Worm (Caenorhabditis elegans) whole organism, L3 larva: ENCODE measurements around the gene R02F2.6.

Experiments
- ZK546.5 ChIP-seq: sonication (generic microtip); optimal IDR thresholded peaks from 2 replicates; lab custom pipeline; 2017; ENCODE audit warnings: missing biosample characterization, missing genetic modification characterization
- aly-2 ChIP-seq: fragments of 150-350 bp; optimal IDR thresholded peaks from 2 replicates; lab custom pipeline; 2014; ENCODE audit warnings: missing biosample characterization, missing genetic modification characterization
- ama-1 ChIP-seq: fragments of 150-350 bp; optimal IDR thresholded peaks from 2 replicates; lab custom pipeline; 2018
- ceh-16 ChIP-seq: sonication (generic microtip); optimal IDR thresholded peaks from 2 replicates; lab custom pipeline; 2017; ENCODE audit warnings: missing biosample characterization, missing genetic modification characterization
- ceh-82 ChIP-seq: fragments of 150-350 bp; optimal IDR thresholded peaks from 2 replicates; lab custom pipeline; 2014; ENCODE audit warnings: missing biosample characterization, missing genetic modification characterization
- daf-12 ChIP-seq: fragments of 150-350 bp; optimal IDR thresholded peaks from 2 replicates; lab custom pipeline; 2014; ENCODE audit warnings: missing biosample characterization, missing genetic modification reagents, missing genetic modification characterization
- egl-27 ChIP-seq: sonication (generic microtip); optimal IDR thresholded peaks from 4 replicates; lab custom pipeline; 2017; ENCODE audit warnings: missing biosample characterization, missing genetic modification reagents, missing genetic modification characterization
- elt-2 ChIP-seq: sonication (generic microtip); optimal IDR thresholded peaks from 2 replicates; lab custom pipeline; 2016; ENCODE audit warnings: missing genetic modification reagents, mild to moderate bottlenecking, missing genetic modification characterization, missing compliant biosample characterization
- elt-3 ChIP-seq, 3 experiments: fragments of 150-350 bp in 1 of 3; sonication (generic microtip) in 2 of 3; optimal IDR thresholded peaks; 2 replicates in 2 of 3; 4 replicates in 1 of 3; lab custom pipeline; 2014 to 2017; ENCODE audit warnings: missing biosample characterization in 3 of 3, missing genetic modification characterization in 3 of 3
- eor-1 ChIP-seq, 2 experiments: fragments of 150-350 bp; optimal IDR thresholded peaks; 2 replicates each; lab custom pipeline; 2014 to 2018; ENCODE audit warnings: missing biosample characterization in 2 of 2, missing genetic modification characterization in 2 of 2
- fkh-10 ChIP-seq: sonication (generic microtip); optimal IDR thresholded peaks from 2 replicates; lab custom pipeline; 2017; ENCODE audit warnings: missing biosample characterization, missing genetic modification reagents, missing genetic modification characterization
- fkh-2 ChIP-seq: fragments of 150-350 bp; optimal IDR thresholded peaks from 2 replicates; lab custom pipeline; 2014; ENCODE audit warnings: missing biosample characterization, missing genetic modification reagents, missing genetic modification characterization
- fos-1 ChIP-seq: fragments of 150-350 bp; optimal IDR thresholded peaks from 2 replicates; lab custom pipeline; 2014; ENCODE audit warnings: missing biosample characterization, missing genetic modification characterization
- hmg-11 ChIP-seq: sonication (generic microtip); optimal IDR thresholded peaks from 2 replicates; lab custom pipeline; 2016; ENCODE audit warnings: missing genetic modification characterization, missing compliant biosample characterization
- jun-1 ChIP-seq: fragments of 150-350 bp; optimal IDR thresholded peaks from 2 replicates; lab custom pipeline; 2014; ENCODE audit warnings: missing biosample characterization, missing genetic modification reagents, missing genetic modification characterization
- lin-15B ChIP-seq: fragments of 150-350 bp; optimal IDR thresholded peaks from 2 replicates; lab custom pipeline; 2014; ENCODE audit warnings: missing biosample characterization, missing genetic modification characterization
- lin-39 ChIP-seq: fragments of 150-350 bp; optimal IDR thresholded peaks from 2 replicates; lab custom pipeline; 2018; ENCODE audit warnings: missing biosample characterization, missing genetic modification reagents, missing genetic modification characterization
- lsy-12 ChIP-seq: sonication (generic microtip); optimal IDR thresholded peaks from 2 replicates; lab custom pipeline; 2016; ENCODE audit warnings: mild to moderate bottlenecking, missing genetic modification characterization, missing compliant biosample characterization
- nfya-1 ChIP-seq: sonication (generic microtip); optimal IDR thresholded peaks from 2 replicates; lab custom pipeline; 2017; ENCODE audit warnings: missing genetic modification characterization, mild to moderate bottlenecking, missing compliant biosample characterization, antibody characterized with exemption, moderate library complexity; ENCODE audit not compliant: insufficient read depth
- nhr-12 ChIP-seq: fragments of 150-350 bp; optimal IDR thresholded peaks from 2 replicates; lab custom pipeline; 2014; ENCODE audit warnings: missing biosample characterization, missing genetic modification characterization
- nhr-23 ChIP-seq: fragments of 150-350 bp; optimal IDR thresholded peaks from 2 replicates; lab custom pipeline; 2014; ENCODE audit warnings: missing biosample characterization, missing genetic modification reagents, missing genetic modification characterization
- nhr-237 ChIP-seq: fragments of 150-350 bp; optimal IDR thresholded peaks from 2 replicates; lab custom pipeline; 2014; ENCODE audit warnings: missing biosample characterization, missing genetic modification characterization
- nhr-25 ChIP-seq: sonication (generic microtip); optimal IDR thresholded peaks from 2 replicates; lab custom pipeline; 2017; ENCODE audit warnings: missing biosample characterization, missing genetic modification characterization
- nhr-28 ChIP-seq: fragments of 150-350 bp; optimal IDR thresholded peaks from 2 replicates; lab custom pipeline; 2014; ENCODE audit warnings: missing biosample characterization, missing genetic modification characterization
- nhr-43 ChIP-seq: sonication (generic microtip); optimal IDR thresholded peaks from 2 replicates; lab custom pipeline; 2016; ENCODE audit warnings: mild to moderate bottlenecking, missing genetic modification characterization, missing compliant biosample characterization; ENCODE audit not compliant: poor library complexity, severe bottlenecking
- nhr-67 ChIP-seq: fragments of 150-350 bp; optimal IDR thresholded peaks from 2 replicates; lab custom pipeline; 2014; ENCODE audit warnings: missing biosample characterization, missing genetic modification characterization
- nhr-76 ChIP-seq: fragments of 150-350 bp; sonication (generic microtip); optimal IDR thresholded peaks from 5 replicates; lab custom pipeline; 2014; ENCODE audit warnings: missing biosample characterization, missing genetic modification characterization
- pha-4 ChIP-seq: fragments of 150-350 bp; optimal IDR thresholded peaks from 2 replicates; lab custom pipeline; 2014; ENCODE audit warnings: missing biosample characterization, missing genetic modification reagents, missing genetic modification characterization
- pqm-1 ChIP-seq: fragments of 150-350 bp; optimal IDR thresholded peaks from 2 replicates; lab custom pipeline; 2017; ENCODE audit warnings: missing biosample characterization, missing genetic modification characterization, inconsistent platforms
- skn-1 ChIP-seq: fragments of 150-350 bp; optimal IDR thresholded peaks from 2 replicates; lab custom pipeline; 2014; ENCODE audit warnings: missing biosample characterization, missing genetic modification characterization
- unc-39 ChIP-seq: sonication (generic microtip); optimal IDR thresholded peaks from 4 replicates; lab custom pipeline; 2017; ENCODE audit warnings: missing biosample characterization, missing genetic modification characterization
- unc-62 ChIP-seq: fragments of 150-350 bp; sonication (generic microtip); optimal IDR thresholded peaks from 4 replicates; lab custom pipeline; 2014; ENCODE audit warnings: missing biosample characterization, missing genetic modification reagents, missing genetic modification characterization
- zag-1 ChIP-seq: fragments of 150-350 bp; optimal IDR thresholded peaks from 2 replicates; lab custom pipeline; 2014; ENCODE audit warnings: missing biosample characterization, missing genetic modification characterization
- ztf-11 ChIP-seq: fragments of 150-350 bp; optimal IDR thresholded peaks from 2 replicates; lab custom pipeline; 2014; ENCODE audit warnings: missing biosample characterization, missing genetic modification characterization
- ztf-4 ChIP-seq: fragments of 150-350 bp; optimal IDR thresholded peaks from 2 replicates; lab custom pipeline; 2014; ENCODE audit warnings: missing biosample characterization, missing genetic modification characterization

R02F2.6 gene

DNA sequence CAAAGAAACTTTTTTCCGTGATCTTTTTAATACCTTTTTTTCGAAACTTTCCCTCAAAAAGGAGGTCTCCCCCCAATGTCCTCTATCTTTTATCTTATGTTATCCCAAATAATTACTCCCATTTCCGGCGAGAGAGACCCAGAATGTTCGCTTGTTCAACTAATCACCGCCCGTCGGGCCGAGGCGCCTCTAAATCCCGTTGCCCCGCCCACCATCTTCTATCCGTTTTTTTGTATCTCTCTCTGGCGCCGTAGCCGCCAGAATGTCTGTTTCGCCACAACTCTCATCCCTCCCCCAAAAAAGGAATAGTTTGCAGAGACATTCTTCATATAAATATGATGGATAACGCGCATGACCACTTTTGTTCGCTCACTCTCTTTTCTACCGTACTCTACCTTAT lies 6.0 kb downstream of the R02F2.6 start:
- TF ChIP-seq nhr-76 (tag; lab: Kevin White, UChicago) (no peak), skn-1 (tag; lab: Kevin White, UChicago) (no peak), lin-39 (tag; lab: Kevin White, UChicago) (no peak), pha-4 (tag; lab: Kevin White, UChicago) (no peak), daf-12 (tag; lab: Kevin White, UChicago) (no peak), nhr-43 (peak; percentile 56), elt-3 (tag; optimal IDR thresholded peaks at IDR 0.05; lab: Kevin White, UChicago) (no peak), nhr-23 (tag; lab: Kevin White, UChicago) (peak; percentile 82), nhr-67 (tag; lab: Kevin White, UChicago) (no peak), unc-39 (tag; lab: Kevin White, UChicago) (no peak), nfya-1 (tag; lab: Kevin White, UChicago) (peak; percentile 48)
- TF ChIP-seq, all 47 proteins: peak for 3

DNA sequence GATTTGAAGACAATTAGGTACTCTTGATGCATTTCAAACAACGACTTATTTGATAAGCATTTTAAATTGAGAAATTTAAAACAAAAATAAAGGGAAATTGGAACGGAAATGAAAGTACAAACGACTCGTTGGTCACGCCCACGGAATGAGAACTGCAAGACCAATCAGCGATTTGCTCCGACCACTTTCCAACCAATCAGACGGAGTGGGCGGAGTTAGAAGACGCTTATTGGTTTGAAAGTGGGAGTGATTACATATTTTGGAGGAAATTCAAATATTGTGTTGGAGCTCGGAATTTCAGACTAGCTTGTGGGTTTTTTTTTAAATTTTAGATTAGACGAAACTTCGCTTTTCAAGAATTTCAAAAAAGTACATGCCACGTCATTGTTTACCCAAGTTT lies 9.6 kb downstream of the R02F2.6 start:
- no peak for TF ChIP-seq unc-62 (GFP tag; lab: Kevin White, UChicago)
- TF ChIP-seq nhr-237: no peak
- TF ChIP-seq nfya-1 (tag; lab: Kevin White, UChicago): peak; percentile 99

ce11 chrIII:5464850-5465249 lies 13.9 kb downstream of the R02F2.6 start:
- TF ChIP-seq elt-3 (tag; optimal IDR thresholded peaks at IDR 0.05; lab: Kevin White, UChicago): peak; percentile 49 to 90 (median 88)
- TF ChIP-seq nhr-25 (tag; lab: Kevin White, UChicago): peak; percentile 19
- TF ChIP-seq pha-4 (tag; lab: Kevin White, UChicago): no peak

ce11 chrIII:5464077-5464476 lies 14.6 kb downstream of the R02F2.6 start, which contains the start of gene F48E8.2:
F48E8.2 (plus strand) TSS chrIII:5464377.
- TF ChIP-seq fos-1 (tag; lab: Kevin White, UChicago) (no peak), nfya-1 (tag; lab: Kevin White, UChicago) (no peak)

DNA sequence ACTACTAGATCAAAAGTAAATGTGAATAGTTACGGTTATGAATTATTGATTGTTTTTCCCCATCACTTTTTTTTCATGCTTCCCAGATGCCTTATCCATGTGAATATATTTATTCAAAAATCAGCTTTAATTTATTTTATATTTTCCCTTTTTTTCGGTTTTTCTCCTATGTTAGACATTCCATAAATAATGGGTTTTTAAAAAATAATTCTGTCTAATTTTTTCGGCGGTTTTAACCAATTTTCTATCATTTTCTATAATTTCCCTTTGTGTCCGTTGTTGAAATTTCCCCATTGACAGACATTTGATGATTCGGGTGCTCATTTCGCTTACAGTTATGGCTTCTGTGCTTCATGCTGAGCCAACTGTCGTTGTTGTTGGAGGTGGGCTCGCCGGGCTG lies 17.6 kb downstream of the R02F2.6 start, which contains the start of gene F48E8.3:
Gene F48E8.3, plus strand, starts transcription at position 301 of the 400 bp plus-strand sequence.
- TF ChIP-seq fkh-10 (GFP tag; lab: Kevin White, UChicago): no peak
- no peak for TF ChIP-seq nhr-237
- no peak for TF ChIP-seq nhr-67 (tag; lab: Kevin White, UChicago)
- TF ChIP-seq ztf-4 (tag; lab: Kevin White, UChicago): no peak
- TF ChIP-seq lin-39 (tag; lab: Kevin White, UChicago): no peak
- TF ChIP-seq zag-1 (tag; lab: Kevin White, UChicago): no peak
- no peak for TF ChIP-seq jun-1

ce11 chrIII:5453290-5453689 lies 25.4 kb downstream of the R02F2.6 start, which contains the start of gene F48E8.4:
F48E8.4 (plus strand) TSS chrIII:5453590.
- peak; percentile 13 for TF ChIP-seq nhr-25 (tag; lab: Kevin White, UChicago)
- no peak for TF ChIP-seq hmg-11 (tag; lab: Kevin White, UChicago)
- TF ChIP-seq unc-62 (GFP tag; lab: Kevin White, UChicago): no peak
- TF ChIP-seq nhr-23 (tag; lab: Kevin White, UChicago): no peak
- no peak for TF ChIP-seq egl-27 (tag; lab: Kevin White, UChicago)
- TF ChIP-seq ztf-11: no peak
- TF ChIP-seq ama-1 (lab: Kevin White, UChicago): no peak
- TF ChIP-seq fkh-2: no peak

- no peak for TF ChIP-seq egl-27 (tag; lab: Kevin White, UChicago)
- TF ChIP-seq ama-1 (lab: Kevin White, UChicago): no peak
- no peak for TF ChIP-seq nhr-23 (tag; lab: Kevin White, UChicago)
Observed at ce11 chrIII:5450430-5450829, 28.3 kb downstream of the R02F2.6 start, which contains the start of gene paa-1. paa-1 (plus strand) TSS chrIII:5450730.

ce11 chrIII:5449762-5450308 lies 28.9 kb downstream of the R02F2.6 start, which contains the start of gene F48E8.8:
F48E8.8 (minus strand) TSS chrIII:5449812.
- TF ChIP-seq nhr-28 (tag; lab: Kevin White, UChicago): no peak
- no peak for TF ChIP-seq aly-2
- no peak for TF ChIP-seq ceh-82 (tag; lab: Kevin White, UChicago)
- TF ChIP-seq lsy-12: no peak
- TF ChIP-seq unc-39 (tag; lab: Kevin White, UChicago): no peak
- TF ChIP-seq nhr-76 (tag; lab: Kevin White, UChicago): no peak
- no peak for TF ChIP-seq nhr-12 (tag; lab: Kevin White, UChicago)
- no peak for TF ChIP-seq nhr-25 (tag; lab: Kevin White, UChicago)
- TF ChIP-seq ZK546.5 (tag; lab: Kevin White, UChicago): no peak
- TF ChIP-seq lin-39 (tag; lab: Kevin White, UChicago): peak; percentile 80
- no peak for TF ChIP-seq eor-1 (tag; optimal IDR thresholded peaks at IDR 0.05; lab: Kevin White, UChicago)
- no peak for TF ChIP-seq ceh-16 (tag; lab: Kevin White, UChicago)
- TF ChIP-seq nhr-67 (tag; lab: Kevin White, UChicago): no peak
- no peak for TF ChIP-seq skn-1 (tag; lab: Kevin White, UChicago)
- TF ChIP-seq nfya-1 (tag; lab: Kevin White, UChicago): peak; percentile 80
- no peak for TF ChIP-seq elt-3 (tag; optimal IDR thresholded peaks at IDR 0.05; lab: Kevin White, UChicago)
- TF ChIP-seq nhr-237: no peak
- peak; percentile 79 for TF ChIP-seq hmg-11 (tag; lab: Kevin White, UChicago)
- TF ChIP-seq lin-15B (tag; lab: Kevin White, UChicago): peak; percentile 62
- TF ChIP-seq pqm-1 (tag; lab: Kevin White, UChicago): no peak
- TF ChIP-seq elt-2 (tag; lab: Kevin White, UChicago): peak; percentile 26
